Fruit fly (Drosophila melanogaster) whole organism: Measurements from ENCODE around the gene tko.

Experiments used
- CG8478 ChIP-seq: fragments of >200 bp; optimal IDR thresholded peaks from 2 replicates; lab custom pipeline; 2018; ENCODE audit warnings: inconsistent platforms
- EcR ChIP-seq, 2 experiments: fragments of >200 bp; optimal IDR thresholded peaks; 2 replicates each; lab custom pipeline; 2017; ENCODE audit warnings: missing biosample characterization in 2 of 2, missing genetic modification characterization in 2 of 2, missing genetic modification reagents in 2 of 2
- pan ChIP-seq: fragments of >200 bp; optimal IDR thresholded peaks from 2 replicates; lab custom pipeline; 2017
- psq ChIP-seq: fragments of >200 bp; optimal IDR thresholded peaks from 2 replicates; lab custom pipeline; 2017
- usp ChIP-seq: fragments of >200 bp; optimal IDR thresholded peaks from 2 replicates; lab custom pipeline; 2017; ENCODE audit warnings: missing biosample characterization, missing genetic modification characterization, mixed read lengths

DNA sequence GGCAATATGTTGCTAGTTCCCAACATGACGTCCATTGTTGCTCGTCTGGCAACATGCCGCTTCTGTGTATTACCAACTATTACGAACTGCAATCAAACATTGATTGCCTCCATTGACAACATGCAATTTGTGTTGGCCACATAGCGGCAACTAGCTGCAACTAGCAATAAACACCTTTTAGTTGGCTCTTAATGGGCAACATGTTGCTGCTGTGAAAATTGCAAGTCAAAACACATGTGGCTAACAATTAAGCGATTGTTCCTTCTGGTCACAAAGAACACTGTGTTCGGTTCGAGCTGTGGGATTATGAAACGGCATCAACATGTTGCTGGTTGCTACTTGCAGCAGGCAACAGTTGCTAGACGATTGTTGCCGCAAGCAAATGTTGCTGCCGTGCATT lies 10.0 kb upstream of the tko start:
- TF ChIP-seq pan (lab: Kevin White, UChicago) (no peak), CG8478 (lab: Kevin White, UChicago) (no peak), psq (no peak), EcR (GFP tag; optimal IDR thresholded peaks at IDR 0.05; lab: Kevin White, UChicago) (no peak), usp (GFP tag; lab: Kevin White, UChicago) (no peak)
